Fruit fly (Drosophila melanogaster) whole organism, embryonic: ENCODE data around the gene Hacd1.

Source experiments
- CG11093 ChIP-seq: fragments of 200-800 bp; sonication (Bioruptor generic); IDR thresholded peaks from 3 replicates; pipeline ENCODE4 v1.3.6; 2022; ENCODE audit warnings: missing biosample characterization, missing genetic modification characterization
- CG11504 ChIP-seq: fragments of 200-800 bp; sonication (Bioruptor generic); optimal IDR thresholded peaks from 3 replicates; lab custom pipeline; 2019; ENCODE audit warnings: missing biosample characterization, mild to moderate bottlenecking, missing genetic modification characterization, moderate library complexity
- CG12155 ChIP-seq: fragments of 200-800 bp; sonication (Bioruptor generic); optimal IDR thresholded peaks from 3 replicates; lab custom pipeline; 2016; ENCODE audit warnings: missing biosample characterization, missing genetic modification characterization
- CG15011 ChIP-seq: fragments of 200-800 bp; sonication (Bioruptor generic); optimal IDR thresholded peaks from 3 replicates; lab custom pipeline; 2018; ENCODE audit warnings: missing biosample characterization, mild to moderate bottlenecking, missing genetic modification characterization
- CG16863 ChIP-seq: fragments of 200-800 bp; sonication (Bioruptor generic); optimal IDR thresholded peaks from 3 replicates; lab custom pipeline; 2016; ENCODE audit warnings: missing biosample characterization, missing genetic modification characterization
- CG2116 ChIP-seq: fragments of 200-800 bp; sonication (Bioruptor generic); optimal IDR thresholded peaks from 3 replicates; lab custom pipeline; 2018; ENCODE audit warnings: missing biosample characterization, mild to moderate bottlenecking, missing genetic modification characterization
- CG2199 ChIP-seq: fragments of 200-800 bp; sonication (Bioruptor generic); IDR thresholded peaks from 3 replicates; pipeline ENCODE4 v1.3.6; 2022; ENCODE audit warnings: missing biosample characterization, missing genetic modification characterization
- CG2678 ChIP-seq: fragments of 200-800 bp; sonication (Bioruptor generic); optimal IDR thresholded peaks from 3 replicates; lab custom pipeline; 2019; ENCODE audit warnings: missing biosample characterization, mild to moderate bottlenecking, missing genetic modification characterization, moderate library complexity
- CG30020 ChIP-seq: fragments of 200-800 bp; optimal IDR thresholded peaks from 2 replicates; lab custom pipeline; 2019; ENCODE audit warnings: missing biosample characterization, mild to moderate bottlenecking, missing genetic modification characterization, moderate library complexity
- CG4282 ChIP-seq: fragments of 200-800 bp; sonication (Bioruptor generic); optimal IDR thresholded peaks from 2 replicates; lab custom pipeline; 2016; ENCODE audit warnings: missing biosample characterization, missing genetic modification characterization
- CG6765 ChIP-seq: fragments of 200-800 bp; sonication (Bioruptor generic); optimal IDR thresholded peaks from 3 replicates; lab custom pipeline; 2017; ENCODE audit warnings: missing biosample characterization, mild to moderate bottlenecking, missing genetic modification characterization
- CG7928 ChIP-seq: fragments of 200-800 bp; sonication (Bioruptor generic); optimal IDR thresholded peaks from 2 replicates; lab custom pipeline; 2017; ENCODE audit warnings: missing biosample characterization, mild to moderate bottlenecking, missing genetic modification characterization
- CG9817 ChIP-seq: fragments of 200-800 bp; sonication (Bioruptor generic); optimal IDR thresholded peaks from 2 replicates; lab custom pipeline; 2018; ENCODE audit warnings: missing biosample characterization, mild to moderate bottlenecking, missing genetic modification characterization, moderate library complexity
- CG9932 ChIP-seq: fragments of 200-800 bp; sonication (Bioruptor generic); IDR thresholded peaks from 2 replicates; pipeline ENCODE4 v1.3.6; 2022; ENCODE audit warnings: missing biosample characterization, missing genetic modification characterization
- CoRest ChIP-seq: fragments of 200-800 bp; sonication (Bioruptor generic); optimal IDR thresholded peaks from 3 replicates; lab custom pipeline; 2018; ENCODE audit warnings: missing biosample characterization, mild to moderate bottlenecking, missing genetic modification characterization, moderate library complexity
- ERR ChIP-seq: fragments of 200-800 bp; sonication (Bioruptor generic); optimal IDR thresholded peaks from 2 replicates; lab custom pipeline; 2016; ENCODE audit warnings: missing biosample characterization, missing genetic modification characterization
- Ets97D ChIP-seq: fragments of 200-800 bp; sonication (Bioruptor generic); optimal IDR thresholded peaks from 3 replicates; lab custom pipeline; 2016; ENCODE audit warnings: missing biosample characterization, missing genetic modification characterization
- Fer2 ChIP-seq: fragments of 200-800 bp; sonication (Bioruptor generic); optimal IDR thresholded peaks from 2 replicates; lab custom pipeline; 2018; ENCODE audit warnings: missing biosample characterization, mild to moderate bottlenecking, missing genetic modification characterization, moderate library complexity
- Gug ChIP-seq: fragments of 200-800 bp; sonication (Bioruptor generic); IDR thresholded peaks from 4 replicates; pipeline ENCODE4 v1.3.6; 2022; ENCODE audit warnings: missing biosample characterization, missing genetic modification characterization
- HHEX ChIP-seq: fragments of 200-800 bp; sonication (Bioruptor generic); optimal IDR thresholded peaks from 3 replicates; lab custom pipeline; 2017; ENCODE audit warnings: missing biosample characterization, mild to moderate bottlenecking, missing genetic modification characterization, missing genetic modification reagents
- Hr78 ChIP-seq, 2 experiments: fragments of 200-800 bp in 1 of 2; fragments of >200 bp in 1 of 2; sonication (Bioruptor generic) in 1 of 2; optimal IDR thresholded peaks; 2 replicates each; lab custom pipeline; 2017 to 2019; ENCODE audit warnings: missing biosample characterization in 2 of 2, missing genetic modification characterization in 2 of 2, mild to moderate bottlenecking in 1 of 2, moderate library complexity in 1 of 2
- MTF-1 ChIP-seq: fragments of 200-800 bp; sonication (Bioruptor generic); optimal IDR thresholded peaks from 2 replicates; lab custom pipeline; 2018; ENCODE audit warnings: missing biosample characterization, mild to moderate bottlenecking, missing genetic modification characterization, borderline replicate concordance
- Nf-YC ChIP-seq: fragments of 200-800 bp; optimal IDR thresholded peaks from 3 replicates; lab custom pipeline; 2019; ENCODE audit warnings: missing biosample characterization, mild to moderate bottlenecking, missing genetic modification characterization, moderate library complexity
- Oaz ChIP-seq: fragments of 200-800 bp; sonication (Bioruptor generic); IDR thresholded peaks from 2 replicates; pipeline ENCODE4 v1.3.6; 2022; ENCODE audit warnings: missing biosample characterization, missing genetic modification characterization
- Rx ChIP-seq: fragments of 200-800 bp; sonication (Bioruptor generic); IDR thresholded peaks from 2 replicates; pipeline ENCODE4 v1.3.6; 2022; ENCODE audit warnings: missing biosample characterization, missing genetic modification characterization
- Sox102F ChIP-seq: fragments of 200-800 bp; sonication (Bioruptor generic); optimal IDR thresholded peaks from 2 replicates; lab custom pipeline; 2018; ENCODE audit warnings: missing biosample characterization, mild to moderate bottlenecking, missing genetic modification characterization, moderate library complexity
- TFAM ChIP-seq: fragments of 200-800 bp; sonication (Bioruptor generic); optimal IDR thresholded peaks from 2 replicates; lab custom pipeline; 2017; ENCODE audit warnings: missing biosample characterization, missing genetic modification characterization, inconsistent platforms
- btn ChIP-seq: fragments of 200-800 bp; sonication (Bioruptor generic); optimal IDR thresholded peaks from 2 replicates; lab custom pipeline; 2016; ENCODE audit warnings: missing biosample characterization, missing genetic modification characterization
- chn ChIP-seq: fragments of 200-800 bp; sonication (Bioruptor generic); optimal IDR thresholded peaks from 2 replicates; lab custom pipeline; 2016; ENCODE audit warnings: missing biosample characterization, missing genetic modification characterization
- crol ChIP-seq: fragments of 200-800 bp; sonication (Bioruptor generic); IDR thresholded peaks from 2 replicates; pipeline ENCODE4 v1.3.6; 2022; ENCODE audit warnings: missing biosample characterization, missing genetic modification characterization
- dmrt11E ChIP-seq: fragments of 200-800 bp; sonication (Bioruptor generic); optimal IDR thresholded peaks from 3 replicates; lab custom pipeline; 2018; ENCODE audit warnings: missing biosample characterization, mild to moderate bottlenecking, missing genetic modification characterization, moderate library complexity
- fd102C ChIP-seq: fragments of 200-800 bp; sonication (Bioruptor generic); optimal IDR thresholded peaks from 2 replicates; lab custom pipeline; 2018; ENCODE audit warnings: missing biosample characterization, mild to moderate bottlenecking, missing genetic modification characterization, moderate library complexity
- fu2 ChIP-seq: fragments of 200-800 bp; sonication (Bioruptor generic); optimal IDR thresholded peaks from 2 replicates; lab custom pipeline; 2016; ENCODE audit warnings: missing biosample characterization, missing genetic modification characterization
- gcm ChIP-seq: fragments of 200-800 bp; sonication (Bioruptor generic); optimal IDR thresholded peaks from 2 replicates; lab custom pipeline; 2019; ENCODE audit warnings: missing biosample characterization, mild to moderate bottlenecking, missing genetic modification characterization, moderate library complexity
- hkb ChIP-seq, 2 experiments: fragments of 200-800 bp in 1 of 2; fragments of >200 bp in 1 of 2; sonication (Bioruptor generic) in 1 of 2; IDR thresholded peaks in 1 of 2; optimal IDR thresholded peaks in 1 of 2; 2 replicates each; pipeline versions ENCODE4 v1.3.6 to Lab custom; 2017 to 2022; ENCODE audit warnings: missing biosample characterization in 1 of 2, missing genetic modification characterization in 1 of 2
- insv ChIP-seq, 2 experiments: fragments of 200-800 bp; sonication (Bioruptor generic); optimal IDR thresholded peaks; 3 replicates each; lab custom pipeline; 2016 to 2018; ENCODE audit warnings: missing biosample characterization in 2 of 2, missing genetic modification characterization in 2 of 2
- kay ChIP-seq: fragments of 200-800 bp; sonication (Bioruptor generic); optimal IDR thresholded peaks from 2 replicates; lab custom pipeline; 2016; ENCODE audit warnings: missing biosample characterization, missing genetic modification characterization
- lbe ChIP-seq: fragments of 200-800 bp; sonication (Bioruptor generic); optimal IDR thresholded peaks from 2 replicates; lab custom pipeline; 2016; ENCODE audit warnings: missing biosample characterization, mild to moderate bottlenecking, missing genetic modification characterization
- lola ChIP-seq, 3 experiments: fragments of >200 bp in 2 of 3; fragments of 200-800 bp in 1 of 3; sonication (Bioruptor generic) in 1 of 3; optimal IDR thresholded peaks; 2 replicates each; lab custom pipeline; 2017 to 2019; ENCODE audit warnings: missing biosample characterization in 3 of 3, missing genetic modification characterization in 3 of 3, mild to moderate bottlenecking in 1 of 3, moderate library complexity in 1 of 3
- mirr ChIP-seq: fragments of 200-800 bp; sonication (Bioruptor generic); optimal IDR thresholded peaks from 3 replicates; lab custom pipeline; 2018; ENCODE audit warnings: missing biosample characterization, mild to moderate bottlenecking, missing genetic modification characterization
- nau ChIP-seq: fragments of 200-800 bp; sonication (Bioruptor generic); optimal IDR thresholded peaks from 3 replicates; lab custom pipeline; 2017; ENCODE audit warnings: missing biosample characterization, mild to moderate bottlenecking, missing genetic modification characterization, missing genetic modification reagents
- p53 ChIP-seq: fragments of 200-800 bp; sonication (Bioruptor generic); optimal IDR thresholded peaks from 2 replicates; lab custom pipeline; 2016; ENCODE audit warnings: missing biosample characterization, missing genetic modification characterization
- pho ChIP-seq: fragments of 200-800 bp; sonication (Bioruptor generic); optimal IDR thresholded peaks from 2 replicates; lab custom pipeline; 2016; ENCODE audit warnings: missing biosample characterization, missing genetic modification characterization
- shn ChIP-seq: fragments of 200-800 bp; sonication (Bioruptor generic); optimal IDR thresholded peaks from 3 replicates; lab custom pipeline; 2016; ENCODE audit warnings: missing biosample characterization, missing genetic modification characterization
- slp2 ChIP-seq: fragments of 200-800 bp; sonication (Bioruptor generic); optimal IDR thresholded peaks from 2 replicates; lab custom pipeline; 2016; ENCODE audit warnings: missing biosample characterization, missing genetic modification characterization
- sug ChIP-seq: fragments of 200-800 bp; optimal IDR thresholded peaks from 2 replicates; lab custom pipeline; 2019; ENCODE audit warnings: missing biosample characterization, mild to moderate bottlenecking, missing genetic modification characterization, moderate library complexity
- wek ChIP-seq: fragments of 200-800 bp; sonication (Bioruptor generic); optimal IDR thresholded peaks from 3 replicates; lab custom pipeline; 2018; ENCODE audit warnings: missing biosample characterization, mild to moderate bottlenecking, missing genetic modification characterization, moderate library complexity
- yki ChIP-seq: fragments of >200 bp; optimal IDR thresholded peaks from 3 replicates; lab custom pipeline; 2018

The Hacd1 gene

dm6 chr2L:12010877-12011666 is 9.0 kb upstream of the Hacd1 start (continued):
- TF ChIP-seq CoRest (tag; lab: Kevin White, UChicago): peak; percentile 97
- peak; percentile 8 for TF ChIP-seq TFAM (GFP tag; lab: Kevin White, UChicago)
- TF ChIP-seq hkb (optimal IDR thresholded peaks at IDR 0.05; lab: Kevin White, UChicago): peak; percentile 43
- TF ChIP-seq hkb (GFP tag; IDR thresholded peaks at IDR 0.05; lab: Robert Waterston, UW): no peak
- TF ChIP-seq CG2116 (GFP tag; lab: Kevin White, UChicago): peak; percentile 51
- TF ChIP-seq kay (GFP tag; lab: Kevin White, UChicago): peak; percentile 89
- TF ChIP-seq Ets97D (GFP tag; lab: Kevin White, UChicago): no peak
- peak; percentile 87 for TF ChIP-seq CG11504
- TF ChIP-seq slp2 (GFP tag; lab: Kevin White, UChicago): peak; percentile 73
- no peak for TF ChIP-seq Hr78 (GFP tag; optimal IDR thresholded peaks at IDR 0.05; lab: Kevin White, UChicago)
- TF ChIP-seq Nf-YC: peak; percentile 78
- TF ChIP-seq Fer2: peak; percentile 92
- TF ChIP-seq sug (tag; lab: Kevin White, UChicago): peak; percentile 45
- peak; percentile 69 for TF ChIP-seq wek
- TF ChIP-seq MTF-1 (GFP tag; lab: Kevin White, UChicago): peak; percentile 52
- peak; percentile 91 for TF ChIP-seq CG15011 (GFP tag; lab: Kevin White, UChicago)
- TF ChIP-seq CG12155: peak; percentile 85
- peak; percentile 74 for TF ChIP-seq CG16863 (GFP tag; lab: Kevin White, UChicago)
- TF ChIP-seq nau (GFP tag; lab: Kevin White, UChicago): peak; percentile 81
- peak; percentile 36 for TF ChIP-seq fd102C
- TF ChIP-seq yki (lab: Kevin White, UChicago): no peak
- peak; percentile 63 for TF ChIP-seq lbe (GFP tag; lab: Kevin White, UChicago)
- no peak for TF ChIP-seq CG2199 (GFP tag; lab: Robert Waterston, UW)
- peak; percentile 87 for TF ChIP-seq gcm (GFP tag; lab: Kevin White, UChicago)
- TF ChIP-seq Rx: no peak
- peak; percentile 78 for TF ChIP-seq shn
- TF ChIP-seq CG11093 (GFP tag; lab: Robert Waterston, UW): peak; percentile 90
- TF ChIP-seq CG7928 (GFP tag; lab: Kevin White, UChicago): peak; percentile 73
- TF ChIP-seq dmrt11E (tag; lab: Kevin White, UChicago): peak; percentile 90
- peak; percentile 87 for TF ChIP-seq CG6765 (GFP tag; lab: Kevin White, UChicago)
- peak; percentile 74 for TF ChIP-seq CG30020
- no peak for TF ChIP-seq Oaz (GFP tag; lab: Robert Waterston, UW)
- peak; percentile 29 for TF ChIP-seq chn (GFP tag; lab: Kevin White, UChicago)
- TF ChIP-seq btn (GFP tag; lab: Kevin White, UChicago): no peak
- TF ChIP-seq CG2678 (tag; lab: Kevin White, UChicago): peak; percentile 97
- peak in 1 of 3 experiments; percentile 92 for TF ChIP-seq lola (GFP tag; optimal IDR thresholded peaks at IDR 0.05; lab: Kevin White, UChicago)
- no peak for TF ChIP-seq p53 (GFP tag; lab: Kevin White, UChicago)
- TF ChIP-seq CG9817 (tag; lab: Kevin White, UChicago): peak; percentile 94
- no peak for TF ChIP-seq CG4282
- peak; percentile 90 for TF ChIP-seq pho (GFP tag; lab: Kevin White, UChicago)
- no peak for TF ChIP-seq crol (GFP tag; lab: Robert Waterston, UW)
- TF ChIP-seq insv (GFP tag; optimal IDR thresholded peaks at IDR 0.05; lab: Kevin White, UChicago): peak; percentile 0 to 57
- no peak for TF ChIP-seq CG9932 (GFP tag; lab: Robert Waterston, UW)
- no peak for TF ChIP-seq ERR (GFP tag; lab: Kevin White, UChicago)
- TF ChIP-seq HHEX: peak; percentile 89
- peak; percentile 91 for TF ChIP-seq mirr (GFP tag; lab: Kevin White, UChicago)
- peak; percentile 84 for TF ChIP-seq Gug (GFP tag; lab: Robert Waterston, UW)
- peak; percentile 75 for TF ChIP-seq fu2 (GFP tag; lab: Kevin White, UChicago)
- peak; percentile 86 for TF ChIP-seq Sox102F (GFP tag; lab: Kevin White, UChicago)
